Worm (Caenorhabditis elegans) whole organism, L4 larva: ENCODE results near the gene R02F11.10.

ENCODE experiments used
- aly-2 ChIP-seq: sonication (generic microtip); optimal IDR thresholded peaks from 2 replicates; lab custom pipeline; 2018; ENCODE audit warnings: missing biosample characterization, missing genetic modification characterization
- ama-1 ChIP-seq: fragments of 150-350 bp; optimal IDR thresholded peaks from 2 replicates; lab custom pipeline; 2014; ENCODE audit warnings: inconsistent platforms, mixed read lengths
- lin-13 ChIP-seq: fragments of 150-350 bp; optimal IDR thresholded peaks from 2 replicates; lab custom pipeline; 2014; ENCODE audit warnings: missing biosample characterization, missing genetic modification reagents, missing genetic modification characterization
- nhr-11 ChIP-seq: fragments of 150-350 bp; optimal IDR thresholded peaks from 2 replicates; lab custom pipeline; 2014; ENCODE audit warnings: missing biosample characterization, missing genetic modification characterization
- nhr-25 ChIP-seq: sonication (generic microtip); optimal IDR thresholded peaks from 2 replicates; lab custom pipeline; 2017; ENCODE audit warnings: missing genetic modification characterization, mild to moderate bottlenecking, missing compliant biosample characterization, antibody characterized with exemption, moderate library complexity, borderline replicate concordance; ENCODE audit not compliant: insufficient read depth
- pha-4 ChIP-seq, 2 experiments: fragments of 150-350 bp in 1 of 2; fragments of 200-800 bp in 1 of 2; sonication (Bioruptor generic) in 1 of 2; IDR thresholded peaks in 1 of 2; optimal IDR thresholded peaks in 1 of 2; 2 replicates each; pipeline versions ENCODE4 v1.3.6 to Lab custom; 2014 to 2022; ENCODE audit warnings: missing genetic modification characterization in 2 of 2, missing genetic modification reagents in 2 of 2, missing biosample characterization in 1 of 2, missing compliant biosample characterization in 1 of 2
- unc-62 ChIP-seq, 3 experiments: fragments of 150-350 bp in 1 of 3; sonication (generic microtip); optimal IDR thresholded peaks in 2 of 3; peaks in 1 of 3; 1 replicate in 1 of 3; 2 replicates in 2 of 3; lab custom pipeline; 2014 to 2017; ENCODE audit warnings: missing biosample characterization in 3 of 3, missing genetic modification characterization in 3 of 3, missing genetic modification reagents in 3 of 3, missing genotype in 1 of 3

- no peak for TF ChIP-seq unc-62 (GFP tag; optimal IDR thresholded peaks at IDR 0.05 in 1 of 2; lab: Kevin White, UChicago)
- no peak for TF ChIP-seq unc-62 (tag; optimal IDR thresholded peaks at IDR 0.05; lab: Kevin White, UChicago)
- no peak for TF ChIP-seq lin-13 (GFP tag; lab: Kevin White, UChicago)
- no peak for TF ChIP-seq ama-1 (lab: Kevin White, UChicago)
- no peak for TF ChIP-seq nhr-11
- TF ChIP-seq aly-2: no peak
- TF ChIP-seq pha-4 (GFP tag; IDR thresholded peaks at IDR 0.05; lab: Robert Waterston, UW): no peak
- no peak for TF ChIP-seq pha-4 (tag; optimal IDR thresholded peaks at IDR 0.05; lab: Kevin White, UChicago)
- no peak for TF ChIP-seq nhr-25 (tag; lab: Kevin White, UChicago)
These were observed 43.7 kb upstream of the R02F11.10 start, which contains the start of gene C18G1.7 for ce11 chrV:4745269-4745668.
